Fruit fly (Drosophila melanogaster) S2 (cell line): Measurements from ENCODE around the gene alphaTub85E.

Source experiments
- CG8478 ChIP-seq: fragments of >200 bp; optimal IDR thresholded peaks from 2 replicates; lab custom pipeline; 2018
- CTCF ChIP-seq, 2 experiments: fragments of >200 bp; optimal IDR thresholded peaks; 2 replicates each; lab custom pipeline; 2018

DNA sequence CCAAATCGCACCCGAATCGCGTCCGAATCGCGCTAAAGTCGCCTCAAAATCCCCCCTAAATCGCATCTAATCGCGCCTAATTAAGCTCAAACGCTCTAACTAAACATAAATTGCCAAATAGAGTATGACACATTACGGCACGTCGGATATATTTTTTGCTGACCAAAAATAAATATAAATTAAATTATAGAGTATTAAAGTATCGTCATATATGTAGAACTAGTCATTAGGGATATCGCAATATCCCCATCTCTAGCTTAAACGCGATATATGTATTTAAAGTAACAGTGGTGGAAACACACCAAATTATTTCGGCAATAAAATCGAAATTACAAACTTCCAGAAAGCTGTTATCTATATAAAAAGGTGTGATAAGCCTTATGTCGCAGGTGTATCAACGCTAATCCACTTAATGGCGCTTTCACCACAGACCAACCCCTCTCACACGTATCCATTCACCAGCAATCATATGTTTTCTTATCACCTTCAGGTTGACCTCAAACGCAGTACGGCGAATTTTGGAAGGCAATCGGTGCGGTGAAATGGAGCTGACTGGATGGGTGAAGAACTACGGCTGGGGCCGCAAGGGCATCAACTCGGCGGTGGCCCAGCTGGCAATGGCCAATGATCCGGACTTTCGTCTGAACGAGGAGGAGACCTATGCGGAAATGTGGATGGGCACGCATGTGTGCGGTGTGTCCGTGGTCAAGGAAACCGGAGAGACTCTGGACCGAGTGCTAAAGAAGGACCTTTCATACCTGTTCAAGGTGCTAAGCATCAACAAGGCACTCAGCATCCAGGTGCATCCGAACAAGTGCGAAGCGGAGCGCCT, 26.5 kb upstream of the alphaTub85E start, which contains the start of gene Mpi:
- TF ChIP-seq CG8478 (lab: Kevin White, UChicago) (no peak), CTCF (optimal IDR thresholded peaks at IDR 0.05; lab: Kevin White, UChicago) (no peak)
